Fruit fly (Drosophila melanogaster) whole organism, prepupa: Measurements from ENCODE around the gene CG32428.

Experiments
- Blimp-1 ChIP-seq: fragments of 200-800 bp; sonication (Bioruptor generic); optimal IDR thresholded peaks from 3 replicates; lab custom pipeline; 2017; ENCODE audit warnings: missing biosample characterization, missing genetic modification characterization, mild to moderate bottlenecking, moderate library complexity, missing genetic modification reagents
- CG10631 ChIP-seq: fragments of 200-800 bp; sonication (Bioruptor generic); optimal IDR thresholded peaks from 2 replicates; lab custom pipeline; 2016; ENCODE audit warnings: missing biosample characterization, missing genetic modification characterization
- CG10669 ChIP-seq: fragments of 200-800 bp; sonication (Bioruptor generic); optimal IDR thresholded peaks from 3 replicates; lab custom pipeline; 2018; ENCODE audit warnings: missing biosample characterization, mild to moderate bottlenecking, missing genetic modification characterization, moderate library complexity
- CG11294 ChIP-seq: fragments of 200-800 bp; sonication (Bioruptor generic); IDR thresholded peaks from 2 replicates; pipeline ENCODE4 v1.3.6; 2022; ENCODE audit warnings: missing biosample characterization, missing genetic modification characterization
- CG11762 ChIP-seq: fragments of 200-800 bp; sonication (Bioruptor generic); optimal IDR thresholded peaks from 3 replicates; lab custom pipeline; 2016; ENCODE audit warnings: missing biosample characterization, missing genetic modification characterization; ENCODE audit not compliant: insufficient read depth
- CG11902 ChIP-seq: fragments of 200-800 bp; sonication (Bioruptor generic); optimal IDR thresholded peaks from 3 replicates; lab custom pipeline; 2016; ENCODE audit warnings: missing biosample characterization, missing genetic modification characterization
- CG15336 ChIP-seq: fragments of 200-800 bp; sonication (Bioruptor generic); IDR thresholded peaks from 2 replicates; pipeline ENCODE4 v1.3.6; 2022; ENCODE audit warnings: missing biosample characterization, missing genetic modification characterization
- CG1621 ChIP-seq: fragments of 200-800 bp; sonication (Bioruptor generic); optimal IDR thresholded peaks from 3 replicates; lab custom pipeline; 2018; ENCODE audit warnings: missing biosample characterization, mild to moderate bottlenecking, missing genetic modification characterization
- CG16779 ChIP-seq: fragments of 200-800 bp; sonication (Bioruptor generic); optimal IDR thresholded peaks from 3 replicates; lab custom pipeline; 2017; ENCODE audit warnings: missing biosample characterization, mild to moderate bottlenecking, missing genetic modification characterization
- CG3032 ChIP-seq: fragments of 200-800 bp; optimal IDR thresholded peaks from 2 replicates; lab custom pipeline; 2019; ENCODE audit warnings: missing biosample characterization, mild to moderate bottlenecking, missing genetic modification characterization, moderate library complexity
- CG31627 ChIP-seq: fragments of 200-800 bp; sonication (Bioruptor generic); optimal IDR thresholded peaks from 3 replicates; lab custom pipeline; 2016; ENCODE audit warnings: missing biosample characterization, missing genetic modification characterization
- CG32006 ChIP-seq: fragments of 200-800 bp; sonication (Bioruptor generic); optimal IDR thresholded peaks from 3 replicates; lab custom pipeline; 2017; ENCODE audit warnings: missing biosample characterization, mild to moderate bottlenecking, missing genetic modification characterization
- CG34406 ChIP-seq: fragments of 200-800 bp; sonication (Bioruptor generic); optimal IDR thresholded peaks from 3 replicates; lab custom pipeline; 2016; ENCODE audit warnings: missing biosample characterization, missing genetic modification characterization
- CG3919 ChIP-seq: fragments of 200-800 bp; sonication (Bioruptor generic); optimal IDR thresholded peaks from 3 replicates; lab custom pipeline; 2016; ENCODE audit warnings: missing biosample characterization, missing genetic modification characterization
- CG4318 ChIP-seq: fragments of 200-800 bp; sonication (Bioruptor generic); optimal IDR thresholded peaks from 3 replicates; lab custom pipeline; 2017; ENCODE audit warnings: missing biosample characterization, mild to moderate bottlenecking, missing genetic modification characterization
- CG6163 ChIP-seq: fragments of 200-800 bp; sonication (Bioruptor generic); IDR thresholded peaks from 3 replicates; pipeline ENCODE4 v1.3.6; 2022; ENCODE audit warnings: missing biosample characterization, missing genetic modification characterization
- CG6276 ChIP-seq: fragments of 200-800 bp; sonication (Bioruptor generic); optimal IDR thresholded peaks from 2 replicates; lab custom pipeline; 2017; ENCODE audit warnings: missing biosample characterization, mild to moderate bottlenecking, missing genetic modification characterization
- CG6792 ChIP-seq: fragments of 200-800 bp; sonication (Bioruptor generic); optimal IDR thresholded peaks from 3 replicates; lab custom pipeline; 2016; ENCODE audit warnings: missing biosample characterization, missing genetic modification characterization
- CG6808 ChIP-seq: fragments of 200-800 bp; sonication (Bioruptor generic); optimal IDR thresholded peaks from 3 replicates; lab custom pipeline; 2017; ENCODE audit warnings: missing biosample characterization, missing genetic modification characterization, mild to moderate bottlenecking, moderate library complexity, missing genetic modification reagents
- CG6854 ChIP-seq: fragments of 200-800 bp; sonication (Bioruptor generic); optimal IDR thresholded peaks from 2 replicates; lab custom pipeline; 2017; ENCODE audit warnings: missing biosample characterization, mild to moderate bottlenecking, missing genetic modification characterization
- CG8119 ChIP-seq: fragments of 200-800 bp; sonication (Bioruptor generic); IDR thresholded peaks from 3 replicates; pipeline ENCODE4 v1.3.6; 2022; ENCODE audit warnings: missing biosample characterization, missing genetic modification characterization
- CG8632 ChIP-seq: fragments of 200-800 bp; sonication (Bioruptor generic); optimal IDR thresholded peaks from 3 replicates; lab custom pipeline; 2016; ENCODE audit warnings: missing biosample characterization, missing genetic modification characterization
- CG9139 ChIP-seq: fragments of 200-800 bp; sonication (Bioruptor generic); optimal IDR thresholded peaks from 3 replicates; lab custom pipeline; 2017; ENCODE audit warnings: missing biosample characterization, mild to moderate bottlenecking, missing genetic modification characterization
- Eip75B ChIP-seq: fragments of 200-800 bp; sonication (Bioruptor generic); optimal IDR thresholded peaks from 3 replicates; lab custom pipeline; 2016; ENCODE audit warnings: missing biosample characterization, missing genetic modification characterization
- Eip78C ChIP-seq: fragments of 200-800 bp; sonication (Bioruptor generic); peaks from one replicate; lab custom pipeline; 2016; ENCODE audit warnings: missing biosample characterization, missing genetic modification characterization
- Eip93F ChIP-seq: fragments of 200-800 bp; sonication (Bioruptor generic); optimal IDR thresholded peaks from 2 replicates; lab custom pipeline; 2016; ENCODE audit warnings: missing biosample characterization, mild to moderate bottlenecking, missing genetic modification characterization
- Ets21C ChIP-seq: fragments of 200-800 bp; sonication (Bioruptor generic); optimal IDR thresholded peaks from 3 replicates; lab custom pipeline; 2016; ENCODE audit warnings: missing biosample characterization, missing genetic modification characterization
- Gug ChIP-seq: fragments of 200-800 bp; sonication (Bioruptor generic); IDR thresholded peaks from 2 replicates; pipeline ENCODE4 v1.3.6; 2022; ENCODE audit warnings: missing biosample characterization, missing genetic modification characterization
- Hr38 ChIP-seq: sonication (Bioruptor generic); optimal IDR thresholded peaks from 2 replicates; lab custom pipeline; 2016; ENCODE audit warnings: missing biosample characterization, missing genetic modification characterization
- Hr4 ChIP-seq: fragments of 200-800 bp; sonication (Bioruptor generic); optimal IDR thresholded peaks from 3 replicates; lab custom pipeline; 2016; ENCODE audit warnings: missing biosample characterization, missing genetic modification characterization
- Lpt ChIP-seq: fragments of 200-800 bp; sonication (Bioruptor generic); optimal IDR thresholded peaks from 3 replicates; lab custom pipeline; 2016; ENCODE audit warnings: missing biosample characterization, missing genetic modification characterization
- Met ChIP-seq: fragments of 200-800 bp; sonication (Bioruptor generic); optimal IDR thresholded peaks from 3 replicates; lab custom pipeline; 2016; ENCODE audit warnings: missing biosample characterization, missing genetic modification characterization
- OdsH ChIP-seq: fragments of 200-800 bp; sonication (Bioruptor generic); optimal IDR thresholded peaks from 3 replicates; lab custom pipeline; 2016; ENCODE audit warnings: missing biosample characterization, missing genetic modification characterization
- Smox ChIP-seq: fragments of 200-800 bp; sonication (Bioruptor generic); optimal IDR thresholded peaks from 3 replicates; lab custom pipeline; 2016; ENCODE audit warnings: missing biosample characterization, missing genetic modification characterization
- Sox102F ChIP-seq: fragments of 200-800 bp; sonication (Bioruptor generic); optimal IDR thresholded peaks from 2 replicates; lab custom pipeline; 2016; ENCODE audit warnings: missing biosample characterization, mild to moderate bottlenecking, missing genetic modification characterization
- Sox14 ChIP-seq: fragments of 200-800 bp; sonication (Bioruptor generic); optimal IDR thresholded peaks from 3 replicates; lab custom pipeline; 2016; ENCODE audit warnings: missing biosample characterization, missing genetic modification characterization
- Sox15 ChIP-seq: fragments of 200-800 bp; sonication (Bioruptor generic); optimal IDR thresholded peaks from 3 replicates; lab custom pipeline; 2016; ENCODE audit warnings: missing biosample characterization, missing genetic modification characterization
- achi ChIP-seq: fragments of 200-800 bp; sonication (Bioruptor generic); optimal IDR thresholded peaks from 3 replicates; lab custom pipeline; 2016; ENCODE audit warnings: missing biosample characterization, missing genetic modification characterization
- acj6 ChIP-seq: fragments of 200-800 bp; sonication (Bioruptor generic); optimal IDR thresholded peaks from 3 replicates; lab custom pipeline; 2016; ENCODE audit warnings: missing biosample characterization, missing genetic modification characterization
- cyc ChIP-seq: fragments of 200-800 bp; sonication (Bioruptor generic); optimal IDR thresholded peaks from 3 replicates; lab custom pipeline; 2016; ENCODE audit warnings: missing biosample characterization, missing genetic modification characterization
- dac ChIP-seq: fragments of 200-800 bp; sonication (Bioruptor generic); optimal IDR thresholded peaks from 2 replicates; lab custom pipeline; 2017; ENCODE audit warnings: missing biosample characterization, mild to moderate bottlenecking, missing genetic modification characterization
- dsx ChIP-seq: fragments of 200-800 bp; optimal IDR thresholded peaks from 3 replicates; lab custom pipeline; 2019; ENCODE audit warnings: missing biosample characterization, mild to moderate bottlenecking, missing genetic modification characterization, moderate library complexity; ENCODE audit not compliant: poor library complexity, severe bottlenecking
- eg ChIP-seq: fragments of 200-800 bp; sonication (Bioruptor generic); IDR thresholded peaks from 3 replicates; pipeline ENCODE4 v1.3.6; 2022; ENCODE audit warnings: missing biosample characterization, missing genetic modification characterization
- esn ChIP-seq: fragments of 200-800 bp; sonication (Bioruptor generic); optimal IDR thresholded peaks from 2 replicates; lab custom pipeline; 2016; ENCODE audit warnings: missing biosample characterization, mild to moderate bottlenecking, missing genetic modification characterization, moderate library complexity
- fkh ChIP-seq: fragments of 200-800 bp; sonication (Bioruptor generic); optimal IDR thresholded peaks from 3 replicates; lab custom pipeline; 2017; ENCODE audit warnings: missing biosample characterization, mild to moderate bottlenecking, missing genetic modification characterization, moderate library complexity
- lz ChIP-seq: fragments of 200-800 bp; sonication (Bioruptor generic); optimal IDR thresholded peaks from 3 replicates; lab custom pipeline; 2016; ENCODE audit warnings: missing biosample characterization, missing genetic modification characterization
- net ChIP-seq: fragments of 200-800 bp; sonication (Bioruptor generic); optimal IDR thresholded peaks from 3 replicates; lab custom pipeline; 2016; ENCODE audit warnings: missing biosample characterization, missing genetic modification characterization
- pdm3 ChIP-seq: fragments of 200-800 bp; sonication (Bioruptor generic); optimal IDR thresholded peaks from 3 replicates; lab custom pipeline; 2016; ENCODE audit warnings: missing biosample characterization, missing genetic modification characterization
- salr ChIP-seq, 2 experiments: fragments of 200-800 bp; sonication (Bioruptor generic); optimal IDR thresholded peaks; 3 replicates each; lab custom pipeline; 2016 to 2018; ENCODE audit warnings: missing biosample characterization in 2 of 2, missing genetic modification characterization in 2 of 2, mild to moderate bottlenecking in 1 of 2
- ss ChIP-seq, 2 experiments: fragments of 200-800 bp; sonication (Bioruptor generic); optimal IDR thresholded peaks; 2 replicates in 1 of 2; 3 replicates in 1 of 2; lab custom pipeline; 2017 to 2018; ENCODE audit warnings: mild to moderate bottlenecking in 2 of 2, missing biosample characterization in 2 of 2, missing genetic modification characterization in 2 of 2, moderate library complexity in 1 of 2
- svp ChIP-seq: fragments of 200-800 bp; sonication (Bioruptor generic); peaks from one replicate; lab custom pipeline; 2016; ENCODE audit warnings: missing biosample characterization, missing genetic modification characterization
- topi ChIP-seq: fragments of 200-800 bp; sonication (Bioruptor generic); optimal IDR thresholded peaks from 3 replicates; lab custom pipeline; 2016; ENCODE audit warnings: missing biosample characterization, missing genetic modification characterization
- vri ChIP-seq: fragments of 200-800 bp; sonication (Bioruptor generic); optimal IDR thresholded peaks from 3 replicates; lab custom pipeline; 2016; ENCODE audit warnings: missing biosample characterization, mild to moderate bottlenecking, missing genetic modification characterization

The CG32428 gene

DNA sequence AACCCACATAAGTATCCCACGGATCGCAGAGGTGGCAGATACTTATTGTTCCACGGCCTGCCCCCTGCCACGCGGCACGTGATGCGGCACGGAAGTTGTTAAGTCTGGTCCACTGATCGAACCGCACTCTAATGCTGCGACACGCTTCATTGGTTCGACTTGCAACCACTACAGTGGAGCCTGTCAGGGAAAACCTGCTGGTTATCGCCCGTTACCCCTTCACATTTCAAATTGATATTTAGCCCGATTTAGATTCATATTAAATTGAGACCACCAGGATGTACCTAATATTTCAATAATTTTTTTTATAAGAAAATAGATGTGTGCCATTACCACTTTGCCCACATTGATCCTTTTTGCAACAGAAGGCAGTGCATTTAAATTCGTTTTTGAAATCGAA is 26.2 kb downstream of the CG32428 start:
- TF ChIP-seq CG3919 (GFP tag; lab: Kevin White, UChicago) (peak; percentile 3), CG1621 (no peak), CG9139 (GFP tag; lab: Kevin White, UChicago) (no peak), CG15336 (GFP tag; lab: Robert Waterston, UW) (peak; percentile 45), vri (GFP tag; lab: Kevin White, UChicago) (no peak), svp (GFP tag; lab: Kevin White, UChicago) (peak; percentile 48), Hr4 (GFP tag; lab: Kevin White, UChicago) (peak; percentile 52), CG4318 (GFP tag; lab: Kevin White, UChicago) (no peak), CG16779 (tag; lab: Kevin White, UChicago) (no peak), Ets21C (GFP tag; lab: Kevin White, UChicago) (no peak), CG8119 (GFP tag; lab: Robert Waterston, UW) (peak; percentile 54; the same call in 1 of the 3 replicates), Sox15 (no peak), OdsH (GFP tag; lab: Kevin White, UChicago) (peak; percentile 1), cyc (GFP tag; lab: Kevin White, UChicago) (no peak), topi (no peak), CG31627 (GFP tag; lab: Kevin White, UChicago) (no peak), ss (GFP tag; optimal IDR thresholded peaks at IDR 0.05; lab: Kevin White, UChicago) (no peak), CG32006 (GFP tag; lab: Kevin White, UChicago) (peak; percentile 56), Eip78C (GFP tag; lab: Kevin White, UChicago) (peak; percentile 13), CG6276 (GFP tag; lab: Kevin White, UChicago) (peak; percentile 28), CG6163 (GFP tag; lab: Robert Waterston, UW) (peak; percentile 56; the same call in 2 of the 3 replicates), eg (GFP tag; lab: Robert Waterston, UW) (peak; percentile 46; the same call in 2 of the 3 replicates), CG10631 (GFP tag; lab: Kevin White, UChicago) (no peak), CG11902 (GFP tag; lab: Kevin White, UChicago) (no peak), CG11294 (no peak), Blimp-1 (GFP tag; lab: Kevin White, UChicago) (no peak), CG6808 (GFP tag; lab: Kevin White, UChicago) (no peak), Smox (no peak), CG10669 (no peak), Lpt (GFP tag; lab: Kevin White, UChicago) (no peak), salr (GFP tag; optimal IDR thresholded peaks at IDR 0.05; lab: Kevin White, UChicago) (no peak), Gug (no peak), Sox102F (GFP tag; lab: Kevin White, UChicago) (peak; percentile 2), Eip75B (GFP tag; lab: Kevin White, UChicago) (peak; percentile 31), Hr38 (GFP tag; lab: Kevin White, UChicago) (no peak), Eip93F (GFP tag; lab: Kevin White, UChicago) (no peak), CG8632 (no peak), fkh (GFP tag; lab: Kevin White, UChicago) (no peak), CG6792 (GFP tag; lab: Kevin White, UChicago) (no peak), net (GFP tag; lab: Kevin White, UChicago) (peak; percentile 16), pdm3 (GFP tag; lab: Kevin White, UChicago) (peak; percentile 52), dsx (no peak), achi (GFP tag; lab: Kevin White, UChicago) (no peak), CG11762 (GFP tag; lab: Kevin White, UChicago) (no peak), acj6 (GFP tag; lab: Kevin White, UChicago) (peak; percentile 18), Met (peak; percentile 16), CG34406 (GFP tag; lab: Kevin White, UChicago) (no peak), esn (GFP tag; lab: Kevin White, UChicago) (peak; percentile 4), dac (no peak), CG6854 (GFP tag; lab: Kevin White, UChicago) (no peak), Sox14 (GFP tag; lab: Kevin White, UChicago) (peak; percentile 2), lz (GFP tag; lab: Kevin White, UChicago) (peak; percentile 31), CG3032 (tag; lab: Kevin White, UChicago) (no peak)
